Worm (Caenorhabditis elegans): Measurements from ENCODE around the gene F53H2.3.
"Not testable (repeated sequence)": the region's sequence is repeated elsewhere in the genome, so short reads cannot be mapped to it uniquely, and the experiment has no call there.

The F53H2.3 gene

DNA sequence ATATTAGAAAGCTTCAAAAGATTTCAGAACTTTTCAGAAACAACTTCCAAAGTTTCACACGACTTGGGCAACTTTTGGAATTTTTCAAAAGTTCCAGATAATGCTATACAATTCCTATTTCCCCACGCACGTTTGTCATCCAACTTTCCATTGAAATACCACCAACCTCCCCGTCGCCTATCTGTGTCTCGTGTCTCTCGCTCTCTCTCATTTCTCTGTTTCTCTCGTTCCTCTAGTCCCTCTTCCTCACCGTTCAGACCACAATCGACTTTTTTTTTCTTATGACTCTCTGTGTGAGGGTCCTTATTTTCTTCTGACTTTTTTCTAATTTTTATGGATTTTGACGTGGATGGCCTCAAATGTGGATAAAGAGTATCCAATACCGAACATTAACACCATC is 31.2 kb downstream of the F53H2.3 start, which contains the start of gene K02E2.6:
Gene K02E2.6 (plus strand): TSS at position 242 of the 400 bp plus-strand sequence.
- TF ChIP-seq dao-5 (tag; optimal IDR thresholded peaks at IDR 0.05) (no peak), W03F9.2 (tag; optimal IDR thresholded peaks at IDR 0.05) (no peak), him-1 (tag; optimal IDR thresholded peaks at IDR 0.05) (no peak)

DNA sequence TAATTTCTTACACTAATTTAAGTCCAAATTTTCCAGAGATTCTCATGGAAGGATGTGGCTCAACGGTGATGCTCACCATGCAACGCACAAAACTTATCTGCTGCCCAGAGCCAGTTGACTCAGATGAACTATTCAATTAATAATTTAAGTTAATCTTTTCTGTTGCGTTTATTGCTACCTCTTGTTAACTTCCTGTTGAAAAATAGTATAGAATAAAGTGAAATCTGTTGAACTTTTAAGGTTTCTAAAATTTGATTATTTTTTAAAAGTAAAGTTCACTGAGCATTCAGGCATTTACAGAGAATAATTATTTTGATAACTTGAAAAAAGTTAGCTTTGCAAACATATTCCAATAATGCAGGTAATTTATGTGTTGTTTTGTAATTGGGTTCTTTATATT is 35.5 kb downstream of the F53H2.3 start:
- no peak for TF ChIP-seq him-1 (tag; optimal IDR thresholded peaks at IDR 0.05)
- no peak for TF ChIP-seq dao-5 (tag; optimal IDR thresholded peaks at IDR 0.05)
- no peak for TF ChIP-seq W03F9.2 (tag; optimal IDR thresholded peaks at IDR 0.05)

DNA sequence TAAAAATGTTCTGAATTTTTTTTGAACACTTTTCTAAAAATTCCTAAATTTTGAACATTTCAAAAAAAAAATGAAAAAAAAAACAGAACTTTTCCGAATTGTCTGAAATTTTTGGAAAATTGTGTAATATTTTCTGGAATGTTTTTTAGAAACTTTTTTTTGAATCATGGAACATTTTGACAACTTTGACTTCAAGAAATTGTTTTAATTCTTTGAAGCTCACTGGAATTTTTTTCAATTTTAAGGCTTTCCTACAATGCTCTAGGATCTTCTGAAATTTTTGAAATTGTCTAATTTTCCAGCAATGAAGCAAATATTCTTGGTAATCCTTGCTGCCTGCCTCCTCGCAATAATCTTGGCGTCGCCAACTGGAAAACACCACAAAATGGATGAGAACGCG is 36.3 kb downstream of the F53H2.3 start, which contains the start of gene ins-35:
Gene ins-35 (plus strand): TSS at position 301 of the 400 bp plus-strand sequence.
- TF ChIP-seq W03F9.2 (tag; optimal IDR thresholded peaks at IDR 0.05) = no peak
- TF ChIP-seq him-1 (tag; optimal IDR thresholded peaks at IDR 0.05) = no peak
- no peak for TF ChIP-seq dao-5 (tag; optimal IDR thresholded peaks at IDR 0.05)

DNA sequence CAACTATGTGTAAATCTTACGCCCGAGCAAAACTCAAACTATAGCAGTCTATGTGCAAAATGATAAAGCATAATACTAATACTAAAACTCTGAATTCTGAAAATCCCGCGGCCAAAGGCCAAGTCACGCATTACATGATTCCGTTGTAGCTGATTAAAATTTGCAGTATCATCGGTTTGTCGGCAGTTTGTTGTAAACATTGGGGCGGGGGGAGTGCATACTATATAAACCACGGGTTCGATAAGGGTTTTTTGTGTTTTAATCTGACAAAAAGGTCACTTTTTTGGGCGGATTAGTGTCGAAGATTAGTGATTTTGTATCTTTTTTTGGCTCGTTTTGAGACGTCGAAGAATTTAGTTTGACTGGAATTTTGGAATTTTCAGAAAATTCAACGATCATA is 37.1 kb downstream of the F53H2.3 start:
- TF ChIP-seq W03F9.2 (tag; optimal IDR thresholded peaks at IDR 0.05) = no peak
- no peak for TF ChIP-seq dao-5 (tag; optimal IDR thresholded peaks at IDR 0.05)
- no peak for TF ChIP-seq him-1 (tag; optimal IDR thresholded peaks at IDR 0.05)

DNA sequence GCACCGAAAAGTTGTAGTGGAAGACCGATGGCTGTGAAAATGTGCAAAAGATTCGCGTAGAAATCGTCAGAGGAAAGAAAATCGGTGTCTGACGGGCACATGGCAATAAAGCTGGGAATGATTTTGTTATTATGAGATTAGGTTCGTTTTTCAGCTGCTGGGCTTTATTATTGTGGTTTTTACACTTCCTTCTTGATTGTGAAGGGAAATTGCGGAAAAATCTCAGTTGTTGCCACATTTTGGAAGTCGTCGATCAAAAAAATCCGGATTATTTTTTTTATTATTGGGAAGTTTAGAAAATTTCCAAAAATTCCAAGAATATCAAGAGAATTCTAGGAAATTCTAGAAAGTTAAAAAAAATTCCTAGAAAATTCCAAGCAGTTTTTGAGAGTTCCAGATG is 42.4 kb downstream of the F53H2.3 start, which contains the start of gene srh-177:
Gene srh-177 (minus strand): TSS at position 101 of the 400 bp plus-strand sequence.
- not testable (repeated sequence) for TF ChIP-seq him-1, W03F9.2, dao-5 (tag; optimal IDR thresholded peaks at IDR 0.05)

DNA sequence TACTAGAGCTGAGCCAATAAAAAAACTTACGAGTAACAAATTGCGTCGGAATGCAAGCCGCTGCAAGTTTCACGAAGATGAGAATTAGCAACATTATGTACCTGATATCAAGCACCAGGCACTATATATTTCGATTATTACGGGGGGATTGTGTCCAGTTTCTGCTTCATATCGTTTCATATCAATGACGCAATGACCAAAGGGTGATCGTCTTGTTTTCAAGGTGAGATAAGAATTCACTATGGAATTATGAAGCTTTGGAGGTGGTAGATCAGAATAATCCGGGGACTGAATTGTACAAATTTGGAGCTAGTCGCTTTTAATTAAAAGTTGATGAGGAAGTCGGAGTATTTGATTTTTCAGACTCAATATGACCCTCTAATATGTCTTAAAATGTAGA is 44.7 kb downstream of the F53H2.3 start, which contains the start of gene K02E2.8:
Gene K02E2.8 (minus strand): TSS at position 101 of the 400 bp plus-strand sequence.
- no peak for TF ChIP-seq him-1 (tag; optimal IDR thresholded peaks at IDR 0.05)
- TF ChIP-seq W03F9.2 (tag; optimal IDR thresholded peaks at IDR 0.05) = no peak
- no peak for TF ChIP-seq dao-5 (tag; optimal IDR thresholded peaks at IDR 0.05)

DNA sequence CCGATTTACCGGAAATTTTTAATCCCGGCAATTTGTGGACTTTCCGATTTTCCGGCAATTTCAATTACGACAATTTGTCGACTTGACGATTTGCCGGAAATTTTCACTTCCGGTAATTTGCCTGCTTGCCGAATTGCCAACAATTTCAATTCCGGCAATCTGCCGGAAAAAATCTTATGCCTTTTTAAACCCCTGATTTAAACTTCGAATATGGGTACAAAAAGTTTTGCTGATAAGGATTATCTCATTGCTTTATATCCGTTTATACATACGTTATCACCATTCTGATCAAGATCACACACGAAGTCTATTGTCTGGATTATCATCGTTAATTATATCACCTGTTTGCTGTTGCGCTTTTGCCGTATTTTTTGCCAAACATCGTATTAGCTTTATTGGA is 55.1 kb downstream of the F53H2.3 start, which contains the start of gene grd-11:
Gene grd-11 (plus strand): TSS at position 301 of the 400 bp plus-strand sequence.
- TF ChIP-seq him-1 (tag; optimal IDR thresholded peaks at IDR 0.05) = no peak
- no peak for TF ChIP-seq dao-5 (tag; optimal IDR thresholded peaks at IDR 0.05)
- TF ChIP-seq W03F9.2 (tag; optimal IDR thresholded peaks at IDR 0.05) = no peak

DNA sequence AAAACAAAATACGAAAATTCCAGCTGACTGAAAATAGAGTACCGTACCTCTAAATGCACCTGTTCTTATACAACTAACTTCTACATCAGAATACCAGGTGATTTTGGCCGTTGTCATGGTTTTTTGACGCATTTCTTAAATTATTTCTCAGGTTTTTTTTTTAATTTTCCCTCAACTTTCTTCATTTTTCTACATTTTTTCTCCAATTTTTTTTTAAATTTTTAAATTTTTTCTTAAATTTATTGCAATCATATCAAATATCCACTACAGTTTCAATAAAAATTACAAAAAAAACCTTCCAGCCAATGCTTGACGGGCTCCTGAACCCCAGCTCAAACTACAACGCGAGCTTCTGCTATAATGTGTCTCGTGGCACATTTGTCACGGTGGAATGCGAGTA is 60.4 kb downstream of the F53H2.3 start, which contains the start of gene K02E2.1:
Gene K02E2.1 (plus strand): TSS at position 301 of the 400 bp plus-strand sequence.
- TF ChIP-seq dao-5 (tag; optimal IDR thresholded peaks at IDR 0.05) (no peak), him-1 (tag; optimal IDR thresholded peaks at IDR 0.05) (no peak), W03F9.2 (tag; optimal IDR thresholded peaks at IDR 0.05) (no peak)

DNA sequence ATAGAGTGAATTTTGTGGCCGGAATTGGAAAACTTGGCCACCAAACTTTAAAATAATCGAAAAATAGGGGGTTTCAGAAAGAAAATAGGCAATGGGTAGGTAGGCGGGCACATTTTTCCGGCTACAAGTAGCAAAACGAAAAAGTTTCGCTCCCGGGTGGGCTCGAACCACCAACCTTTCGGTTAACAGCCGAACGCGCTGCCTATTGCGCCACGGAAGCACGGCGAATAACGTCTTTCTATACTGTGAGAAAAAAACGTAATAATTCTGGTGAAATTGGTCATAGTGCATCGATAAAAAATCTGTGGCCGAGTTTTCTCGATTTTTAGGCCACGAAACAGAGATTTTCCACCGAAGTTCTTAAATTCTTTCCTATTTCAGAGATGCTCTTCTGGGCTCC is 61.2 kb downstream of the F53H2.3 start:
- TF ChIP-seq dao-5 (tag; optimal IDR thresholded peaks at IDR 0.05) (no peak), him-1 (tag; optimal IDR thresholded peaks at IDR 0.05) (no peak), W03F9.2 (tag; optimal IDR thresholded peaks at IDR 0.05) (no peak)

DNA sequence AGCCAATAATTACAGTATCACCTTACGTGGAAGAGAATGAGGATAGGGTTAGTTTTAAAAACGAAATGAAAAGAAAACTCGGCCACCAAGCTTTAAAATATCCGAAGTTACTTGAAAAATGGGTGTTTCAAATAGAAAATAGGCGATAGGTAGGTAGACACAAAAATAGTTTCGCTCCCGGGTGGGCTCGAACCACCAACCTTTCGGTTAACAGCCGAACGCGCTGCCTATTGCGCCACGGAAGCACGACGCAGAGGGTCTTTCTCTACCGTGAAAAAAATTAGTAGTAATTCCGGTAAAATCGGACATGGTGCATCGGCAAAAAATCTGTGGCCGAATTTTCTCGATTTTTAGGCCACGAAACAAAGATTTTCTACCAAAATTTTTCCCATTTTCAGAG is 63.9 kb downstream of the F53H2.3 start:
- no peak for TF ChIP-seq dao-5 (tag; optimal IDR thresholded peaks at IDR 0.05)
- no peak for TF ChIP-seq W03F9.2 (tag; optimal IDR thresholded peaks at IDR 0.05)
- TF ChIP-seq him-1 (tag; optimal IDR thresholded peaks at IDR 0.05) = no peak
